Worm (Caenorhabditis elegans): ENCODE measurements around the gene twk-9.

DNA sequence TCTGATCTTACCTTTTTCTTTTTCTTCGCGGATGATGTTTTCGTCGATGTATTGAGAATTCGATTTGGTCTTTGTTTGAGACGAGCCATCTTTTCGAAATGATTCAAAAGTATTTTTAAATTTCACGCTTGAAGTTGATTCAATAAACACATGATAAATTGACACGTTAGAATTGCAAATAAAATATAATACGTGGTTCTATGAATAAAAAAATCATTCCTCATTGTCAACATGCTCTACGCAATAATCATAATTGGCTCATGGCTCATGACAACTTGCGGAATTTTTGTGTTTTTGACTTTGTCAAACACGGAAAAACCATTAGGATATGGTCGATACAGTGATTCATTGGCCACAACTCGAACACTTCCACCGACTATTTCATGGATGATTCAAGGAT is 9.5 kb upstream of the twk-9 start, which contains the start of the genes htas-1 and ZK1251.3:
- TF ChIP-seq pes-1 (GFP tag; IDR thresholded peaks at IDR 0.05) (no peak), tra-4 (tag; optimal IDR thresholded peaks at IDR 0.05) (no peak)

All from whole organism, early embryonic.